Fruit fly (Drosophila melanogaster): ENCODE measurements around the gene heca.

The heca gene

dm6 chr3R:30306505-30307134 lies 28.9 kb downstream of the heca start, which contains the start of gene CG34300:
CG34300 (minus strand) TSS chr3R:30306640.
- TF ChIP-seq CG13894 (tag; optimal IDR thresholded peaks at IDR 0.05) (peak; percentile 32), CG13624 (GFP tag; optimal IDR thresholded peaks at IDR 0.05) (no peak), lov (optimal IDR thresholded peaks at IDR 0.05) (no peak), lov (GFP tag; IDR thresholded peaks at IDR 0.05) (no peak), CG18619 (GFP tag; optimal IDR thresholded peaks at IDR 0.05) (no peak), cad (GFP tag; optimal IDR thresholded peaks at IDR 0.05) (no peak), Hsf (GFP tag; optimal IDR thresholded peaks at IDR 0.05) (no peak), CG17568 (GFP tag; optimal IDR thresholded peaks at IDR 0.05) (no peak), CG14667 (GFP tag; IDR thresholded peaks at IDR 0.05) (no peak), Med (GFP tag) (peak; percentile 37), CG8290 (GFP tag; optimal IDR thresholded peaks at IDR 0.05) (no peak), CG8290 (tag; optimal IDR thresholded peaks at IDR 0.05) (peak in 1 of 2 experiments; percentile 1), chinmo (GFP tag; IDR thresholded peaks at IDR 0.05; ENCODE audit: partially characterized antibody) (peak; percentile 86; the same call in 2 of the 4 replicates), amos (GFP tag; IDR thresholded peaks at IDR 0.05; ENCODE audit: partially characterized antibody) (no peak), CG5953 (GFP tag; IDR thresholded peaks at IDR 0.05) (no peak), Atf3 (GFP tag; optimal IDR thresholded peaks at IDR 0.05) (no peak), corto (GFP tag; optimal IDR thresholded peaks at IDR 0.05) (no peak), CG8765 (GFP tag; IDR thresholded peaks at IDR 0.05) (no peak), CkIIα-i1 (GFP tag; IDR thresholded peaks at IDR 0.05) (no peak), NfI (GFP tag; optimal IDR thresholded peaks at IDR 0.05) (no peak), CG7987 (GFP tag; optimal IDR thresholded peaks at IDR 0.05) (no peak), twi (tag; optimal IDR thresholded peaks at IDR 0.05) (no peak), Trl (optimal IDR thresholded peaks at IDR 0.05) (no peak), Trl (GFP tag; optimal IDR thresholded peaks at IDR 0.05) (no peak), CG9215 (GFP tag; IDR thresholded peaks at IDR 0.05) (no peak), Ets65A (GFP tag) (no peak), CG4424 (GFP tag; optimal IDR thresholded peaks at IDR 0.05) (no peak), CG4854 (GFP tag; optimal IDR thresholded peaks at IDR 0.05) (no peak), Abd-B (GFP tag; optimal IDR thresholded peaks at IDR 0.05) (no peak), CG15269 (tag; optimal IDR thresholded peaks at IDR 0.05) (no peak), CG6854 (GFP tag; optimal IDR thresholded peaks at IDR 0.05) (no peak), sens-2 (GFP tag; IDR thresholded peaks at IDR 0.05) (no peak), Doc3 (GFP tag; IDR thresholded peaks at IDR 0.05; ENCODE audit: partially characterized antibody) (no peak), pum (GFP tag; optimal IDR thresholded peaks at IDR 0.05) (no peak), CG12769 (tag; optimal IDR thresholded peaks at IDR 0.05) (peak; percentile 26), CG15073 (GFP tag; optimal IDR thresholded peaks at IDR 0.05) (no peak), stwl (tag; optimal IDR thresholded peaks at IDR 0.05) (peak; percentile 91), cato (GFP tag; optimal IDR thresholded peaks at IDR 0.05; ENCODE audit: borderline replicate concordance) (no peak)

DNA sequence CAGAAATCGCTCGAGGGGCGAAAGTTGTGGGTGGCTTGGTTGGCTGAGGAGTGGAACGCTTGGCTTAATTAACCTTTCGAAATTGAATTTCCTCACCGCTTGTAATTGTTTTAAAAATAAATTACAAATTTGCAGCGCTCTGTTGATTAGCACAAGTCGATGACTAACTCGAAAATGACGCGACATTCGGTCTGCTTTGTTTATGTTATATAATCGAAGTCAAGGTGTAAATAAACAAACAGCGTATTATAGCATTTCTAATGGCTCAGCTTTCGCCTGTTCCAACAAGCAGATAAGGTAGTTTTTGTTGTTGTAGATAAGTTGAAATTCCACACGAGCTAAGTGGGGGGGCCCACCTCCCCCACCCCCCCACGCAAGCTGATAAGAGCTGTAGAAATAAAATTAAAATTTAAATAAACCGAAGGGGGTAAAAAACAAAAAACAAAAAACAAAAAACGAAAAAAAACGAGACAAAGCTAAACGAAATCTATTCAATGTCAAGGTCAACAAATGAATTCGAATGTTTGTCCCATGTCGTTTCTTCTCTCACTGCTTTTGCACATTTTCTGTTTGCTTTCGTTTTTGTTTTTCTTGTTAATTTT lies 30.2 kb downstream of the heca start:
- TF ChIP-seq CG7963 (GFP tag; IDR thresholded peaks at IDR 0.05; ENCODE audit: partially characterized antibody) (no peak), CG2889 (GFP tag; IDR thresholded peaks at IDR 0.05) (no peak), Blimp-1 (GFP tag; optimal IDR thresholded peaks at IDR 0.05) (peak; percentile 22), dpn (GFP tag; optimal IDR thresholded peaks at IDR 0.05) (no peak), en (GFP tag; optimal IDR thresholded peaks at IDR 0.05) (no peak), fd64A (GFP tag; optimal IDR thresholded peaks at IDR 0.05) (no peak), Sox100B (GFP tag; optimal IDR thresholded peaks at IDR 0.05) (no peak), Med (GFP tag) (peak; percentile 54), CG3407 (GFP tag; optimal IDR thresholded peaks at IDR 0.05) (no peak), Jarid2 (GFP tag; optimal IDR thresholded peaks at IDR 0.05) (no peak), ssp (GFP tag; IDR thresholded peaks at IDR 0.05) (no peak), CG9437 (GFP tag; optimal IDR thresholded peaks at IDR 0.05) (no peak), scrt (GFP tag; optimal IDR thresholded peaks at IDR 0.05) (no peak), CG15514 (GFP tag; optimal IDR thresholded peaks at IDR 0.05) (peak; percentile 18), pum (GFP tag; optimal IDR thresholded peaks at IDR 0.05) (no peak), phol (tag; optimal IDR thresholded peaks at IDR 0.05) (no peak)
